Fruit fly (Drosophila melanogaster) whole organism, embryonic: ENCODE measurements around the gene Ir94d.

Experiments used
- Asciz ChIP-seq: fragments of 200-800 bp; sonication (Bioruptor generic); optimal IDR thresholded peaks from 2 replicates; lab custom pipeline; 2017; ENCODE audit warnings: missing biosample characterization, mild to moderate bottlenecking, missing genetic modification characterization, missing genetic modification reagents
- Atf3 ChIP-seq: fragments of 200-800 bp; sonication (Bioruptor generic); optimal IDR thresholded peaks from 3 replicates; lab custom pipeline; 2016; ENCODE audit warnings: missing biosample characterization, missing genetic modification characterization
- CG10654 ChIP-seq: fragments of 200-800 bp; sonication (Bioruptor generic); optimal IDR thresholded peaks from 2 replicates; lab custom pipeline; 2016; ENCODE audit warnings: missing biosample characterization, missing genetic modification characterization
- CG11247 ChIP-seq: fragments of 200-800 bp; sonication (Bioruptor generic); IDR thresholded peaks from 2 replicates; pipeline ENCODE4 v1.3.6; 2022; ENCODE audit warnings: missing biosample characterization, missing genetic modification characterization
- CG15011 ChIP-seq: fragments of 200-800 bp; sonication (Bioruptor generic); optimal IDR thresholded peaks from 3 replicates; lab custom pipeline; 2018; ENCODE audit warnings: missing biosample characterization, mild to moderate bottlenecking, missing genetic modification characterization
- CG15601 ChIP-seq: fragments of 200-800 bp; sonication (Bioruptor generic); optimal IDR thresholded peaks from 3 replicates; lab custom pipeline; 2019; ENCODE audit warnings: missing biosample characterization, mild to moderate bottlenecking, missing genetic modification characterization, moderate library complexity
- CG17328 ChIP-seq: fragments of 200-800 bp; sonication (Bioruptor generic); IDR thresholded peaks from 2 replicates; pipeline ENCODE4 v1.3.6; 2022; ENCODE audit warnings: missing biosample characterization, missing genetic modification characterization
- CG1792 ChIP-seq: fragments of 200-800 bp; sonication (Bioruptor generic); optimal IDR thresholded peaks from 2 replicates; lab custom pipeline; 2016; ENCODE audit warnings: missing biosample characterization, missing genetic modification characterization
- CG18476 ChIP-seq: fragments of 200-800 bp; sonication (Bioruptor generic); optimal IDR thresholded peaks from 2 replicates; lab custom pipeline; 2016; ENCODE audit warnings: missing biosample characterization, mild to moderate bottlenecking, missing genetic modification characterization
- CG2120 ChIP-seq: fragments of 200-800 bp; sonication (Bioruptor generic); optimal IDR thresholded peaks from 3 replicates; lab custom pipeline; 2016; ENCODE audit warnings: missing biosample characterization, missing genetic modification characterization
- CG2712 ChIP-seq: fragments of 200-800 bp; optimal IDR thresholded peaks from 3 replicates; lab custom pipeline; 2019; ENCODE audit warnings: missing biosample characterization, mild to moderate bottlenecking, missing genetic modification characterization, moderate library complexity
- CG33557 ChIP-seq: fragments of 200-800 bp; sonication (Bioruptor generic); optimal IDR thresholded peaks from 2 replicates; lab custom pipeline; 2019; ENCODE audit warnings: missing biosample characterization, mild to moderate bottlenecking, missing genetic modification characterization, moderate library complexity
- CG4328 ChIP-seq: fragments of 200-800 bp; sonication (Bioruptor generic); optimal IDR thresholded peaks from 3 replicates; lab custom pipeline; 2017; ENCODE audit warnings: missing biosample characterization, missing genetic modification reagents, missing genetic modification characterization
- CG5180 ChIP-seq: fragments of 200-800 bp; sonication (Bioruptor generic); optimal IDR thresholded peaks from 3 replicates; lab custom pipeline; 2017; ENCODE audit warnings: missing biosample characterization, missing genetic modification characterization, mild to moderate bottlenecking, moderate library complexity, missing genetic modification reagents
- CG6683 ChIP-seq: fragments of 200-800 bp; sonication (Bioruptor generic); optimal IDR thresholded peaks from 2 replicates; lab custom pipeline; 2017; ENCODE audit warnings: missing biosample characterization, mild to moderate bottlenecking, missing genetic modification characterization, missing genetic modification reagents
- CG7357 ChIP-seq: fragments of 200-800 bp; sonication (Bioruptor generic); IDR thresholded peaks from 3 replicates; pipeline ENCODE4 v1.3.6; 2022; ENCODE audit warnings: missing biosample characterization, missing genetic modification characterization
- CG7928 ChIP-seq: fragments of 200-800 bp; sonication (Bioruptor generic); optimal IDR thresholded peaks from 2 replicates; lab custom pipeline; 2017; ENCODE audit warnings: missing biosample characterization, mild to moderate bottlenecking, missing genetic modification characterization
- CG7963 ChIP-seq: fragments of 200-800 bp; sonication (Bioruptor generic); IDR thresholded peaks from 3 replicates; pipeline ENCODE4 v1.3.6; 2022; ENCODE audit warnings: missing biosample characterization, missing genetic modification characterization; ENCODE audit not compliant: partially characterized antibody
- CG8944 ChIP-seq: fragments of 200-800 bp; sonication (Bioruptor generic); optimal IDR thresholded peaks from 3 replicates; lab custom pipeline; 2016; ENCODE audit warnings: missing biosample characterization, missing genetic modification characterization
- CG9817 ChIP-seq: fragments of 200-800 bp; sonication (Bioruptor generic); optimal IDR thresholded peaks from 2 replicates; lab custom pipeline; 2018; ENCODE audit warnings: missing biosample characterization, mild to moderate bottlenecking, missing genetic modification characterization, moderate library complexity
- CrebB ChIP-seq: fragments of 200-800 bp; sonication (Bioruptor generic); optimal IDR thresholded peaks from 3 replicates; lab custom pipeline; 2018; ENCODE audit warnings: missing biosample characterization, mild to moderate bottlenecking, missing genetic modification characterization
- Ets97D ChIP-seq: fragments of 200-800 bp; sonication (Bioruptor generic); optimal IDR thresholded peaks from 3 replicates; lab custom pipeline; 2016; ENCODE audit warnings: missing biosample characterization, missing genetic modification characterization
- Fer1 ChIP-seq: fragments of 200-800 bp; sonication (Bioruptor generic); optimal IDR thresholded peaks from 2 replicates; lab custom pipeline; 2017; ENCODE audit warnings: missing biosample characterization, mild to moderate bottlenecking, missing genetic modification characterization
- Gug ChIP-seq: fragments of 200-800 bp; sonication (Bioruptor generic); IDR thresholded peaks from 4 replicates; pipeline ENCODE4 v1.3.6; 2022; ENCODE audit warnings: missing biosample characterization, missing genetic modification characterization
- H15 ChIP-seq: fragments of 200-800 bp; sonication (Bioruptor generic); IDR thresholded peaks from 3 replicates; pipeline ENCODE4 v1.3.6; 2022; ENCODE audit warnings: missing biosample characterization, missing genetic modification characterization
- HmgZ ChIP-seq: fragments of 200-800 bp; sonication (Bioruptor generic); optimal IDR thresholded peaks from 2 replicates; lab custom pipeline; 2018; ENCODE audit warnings: missing biosample characterization, mild to moderate bottlenecking, missing genetic modification characterization
- Hmx ChIP-seq: fragments of 200-800 bp; sonication (Bioruptor generic); optimal IDR thresholded peaks from 2 replicates; lab custom pipeline; 2016; ENCODE audit warnings: missing biosample characterization, missing genetic modification characterization
- Max ChIP-seq: fragments of 200-800 bp; sonication (Bioruptor generic); optimal IDR thresholded peaks from 2 replicates; lab custom pipeline; 2016; ENCODE audit warnings: missing biosample characterization, mild to moderate bottlenecking, missing genetic modification characterization
- Nf-YB ChIP-seq: fragments of 200-800 bp; sonication (Bioruptor generic); optimal IDR thresholded peaks from 3 replicates; lab custom pipeline; 2019; ENCODE audit warnings: missing biosample characterization, mild to moderate bottlenecking, missing genetic modification characterization, moderate library complexity
- Optix ChIP-seq: fragments of 200-800 bp; sonication (Bioruptor generic); IDR thresholded peaks from 3 replicates; pipeline ENCODE4 v1.3.6; 2022; ENCODE audit warnings: missing biosample characterization, missing genetic modification characterization
- Sry-δ ChIP-seq: fragments of 200-800 bp; sonication (Bioruptor generic); optimal IDR thresholded peaks from 2 replicates; lab custom pipeline; 2016; ENCODE audit warnings: missing biosample characterization, missing genetic modification characterization
- aop ChIP-seq: fragments of 200-800 bp; sonication (Bioruptor generic); IDR thresholded peaks from 2 replicates; pipeline ENCODE4 v1.3.6; 2022; ENCODE audit warnings: missing biosample characterization, missing genetic modification characterization
- bsh ChIP-seq, 2 experiments: fragments of 200-800 bp; sonication (Bioruptor generic); optimal IDR thresholded peaks; 2 replicates each; lab custom pipeline; 2017 to 2018; ENCODE audit warnings: mild to moderate bottlenecking in 2 of 2, missing biosample characterization in 2 of 2, missing genetic modification characterization in 2 of 2, moderate library complexity in 1 of 2
- chif ChIP-seq, 2 experiments: fragments of 200-800 bp; sonication (Bioruptor generic); optimal IDR thresholded peaks; 3 replicates each; lab custom pipeline; 2016; ENCODE audit warnings: missing biosample characterization in 2 of 2, missing genetic modification characterization in 2 of 2
- fd64A ChIP-seq: fragments of 200-800 bp; sonication (Bioruptor generic); optimal IDR thresholded peaks from 3 replicates; lab custom pipeline; 2018; ENCODE audit warnings: missing biosample characterization, mild to moderate bottlenecking, missing genetic modification characterization
- fd96Cb ChIP-seq: fragments of 200-800 bp; sonication (Bioruptor generic); optimal IDR thresholded peaks from 2 replicates; lab custom pipeline; 2018; ENCODE audit warnings: missing biosample characterization, mild to moderate bottlenecking, missing genetic modification characterization, moderate library complexity
- grn ChIP-seq: fragments of 200-800 bp; sonication (Bioruptor generic); optimal IDR thresholded peaks from 3 replicates; lab custom pipeline; 2017; ENCODE audit warnings: missing biosample characterization, missing genetic modification characterization
- kah ChIP-seq: fragments of 200-800 bp; sonication (Bioruptor generic); optimal IDR thresholded peaks from 2 replicates; lab custom pipeline; 2018; ENCODE audit warnings: missing biosample characterization, mild to moderate bottlenecking, missing genetic modification characterization
- lilli ChIP-seq: fragments of 200-800 bp; sonication (Bioruptor generic); optimal IDR thresholded peaks from 3 replicates; lab custom pipeline; 2016; ENCODE audit warnings: missing biosample characterization, missing genetic modification characterization
- peb ChIP-seq: fragments of 200-800 bp; sonication (Bioruptor generic); IDR thresholded peaks from 2 replicates; pipeline ENCODE4 v1.3.6; 2022; ENCODE audit warnings: missing biosample characterization, missing genetic modification characterization
- run ChIP-seq: fragments of 200-800 bp; sonication (Bioruptor generic); optimal IDR thresholded peaks from 3 replicates; lab custom pipeline; 2018; ENCODE audit warnings: missing biosample characterization, mild to moderate bottlenecking, missing genetic modification characterization
- schlank ChIP-seq: fragments of 200-800 bp; sonication (Bioruptor generic); optimal IDR thresholded peaks from 2 replicates; lab custom pipeline; 2018; ENCODE audit warnings: missing biosample characterization, mild to moderate bottlenecking, missing genetic modification characterization
- sd ChIP-seq: fragments of 200-800 bp; sonication (Bioruptor generic); optimal IDR thresholded peaks from 3 replicates; lab custom pipeline; 2018; ENCODE audit warnings: missing biosample characterization, mild to moderate bottlenecking, missing genetic modification characterization, moderate library complexity
- shn ChIP-seq: fragments of 200-800 bp; sonication (Bioruptor generic); optimal IDR thresholded peaks from 3 replicates; lab custom pipeline; 2016; ENCODE audit warnings: missing biosample characterization, missing genetic modification characterization
- sug ChIP-seq: fragments of 200-800 bp; optimal IDR thresholded peaks from 2 replicates; lab custom pipeline; 2019; ENCODE audit warnings: missing biosample characterization, mild to moderate bottlenecking, missing genetic modification characterization, moderate library complexity
- tap ChIP-seq: fragments of 200-800 bp; optimal IDR thresholded peaks from 3 replicates; lab custom pipeline; 2019; ENCODE audit warnings: missing biosample characterization, mild to moderate bottlenecking, missing genetic modification characterization, moderate library complexity
- yki ChIP-seq: fragments of >200 bp; optimal IDR thresholded peaks from 3 replicates; lab custom pipeline; 2018
- zen2 ChIP-seq: fragments of 200-800 bp; sonication (Bioruptor generic); IDR thresholded peaks from 3 replicates; pipeline ENCODE4 v1.3.6; 2022; ENCODE audit warnings: missing biosample characterization, missing genetic modification characterization; ENCODE audit not compliant: partially characterized antibody
- zfh1 ChIP-seq: fragments of 200-800 bp; sonication (Bioruptor generic); IDR thresholded peaks from 3 replicates; pipeline ENCODE4 v1.3.6; 2022; ENCODE audit warnings: missing biosample characterization, missing genetic modification characterization

The Ir94d gene

DNA sequence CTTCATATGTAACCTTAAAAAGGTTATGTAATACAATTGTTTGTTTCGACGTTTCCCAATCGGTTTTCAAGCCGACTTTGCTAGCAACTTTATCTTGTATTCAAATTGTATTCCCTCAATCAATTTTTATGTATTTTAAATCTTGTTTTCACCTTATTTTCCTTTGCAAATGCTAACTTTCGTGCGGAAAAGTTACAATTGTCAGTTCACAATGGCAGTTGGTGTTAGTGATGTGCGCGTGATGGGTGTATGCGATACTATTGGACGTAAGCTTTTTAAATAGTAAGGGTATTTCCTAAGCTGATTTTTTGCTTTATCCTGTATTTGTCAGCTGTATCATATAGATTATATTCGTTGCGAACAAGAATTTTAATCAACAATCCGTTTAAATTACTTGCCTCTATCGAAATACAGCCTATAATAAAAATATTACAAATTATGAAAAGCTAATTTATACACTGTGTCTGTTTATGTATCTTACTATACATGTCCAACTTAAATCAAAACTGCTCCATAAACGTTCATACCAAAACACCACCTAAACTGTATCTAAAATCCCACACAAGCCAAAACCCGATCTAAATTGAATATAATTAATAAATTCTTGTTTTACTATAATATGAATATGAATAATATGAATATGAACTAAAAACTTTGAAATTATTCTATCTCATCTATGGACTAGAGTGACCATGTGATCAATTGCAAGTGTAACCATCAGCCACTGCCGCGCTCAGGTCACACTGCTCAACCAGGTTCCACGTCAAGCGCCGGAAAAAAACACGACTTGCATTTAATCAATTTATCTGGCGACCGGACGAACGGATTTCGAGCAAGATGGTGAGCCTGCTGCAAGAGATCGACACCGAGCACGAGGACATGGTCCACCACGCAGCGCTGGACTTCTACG, 46.5 kb upstream of the Ir94d start, which contains the start of the genes ATPsynCF6 and Sec13 (continued):
- peak; percentile 61 for TF ChIP-seq CG9817 (tag; lab: Kevin White, UChicago)
- TF ChIP-seq Ets97D (GFP tag; lab: Kevin White, UChicago): peak; percentile 27
- TF ChIP-seq CG8944 (GFP tag; lab: Kevin White, UChicago): peak; percentile 33
- TF ChIP-seq CG15601 (tag; lab: Kevin White, UChicago): peak; percentile 37
- peak; percentile 91 for TF ChIP-seq Sry-δ
- peak; percentile 44 for TF ChIP-seq Max (GFP tag; lab: Kevin White, UChicago)
- TF ChIP-seq sug (tag; lab: Kevin White, UChicago): peak; percentile 50
- no peak for TF ChIP-seq CrebB (tag; lab: Kevin White, UChicago)
- peak; percentile 44; the same call in 1 of the 3 replicates for TF ChIP-seq H15 (GFP tag; lab: Robert Waterston, UW)
- TF ChIP-seq Asciz: no peak
- no peak for TF ChIP-seq Optix (GFP tag; lab: Robert Waterston, UW)
- peak; percentile 100 for TF ChIP-seq CG2712 (tag; lab: Kevin White, UChicago)
- peak; percentile 29 for TF ChIP-seq CG18476 (GFP tag; lab: Kevin White, UChicago)
- no peak for TF ChIP-seq aop (GFP tag; lab: Robert Waterston, UW)
- TF ChIP-seq grn (GFP tag; lab: Kevin White, UChicago): no peak
- no peak for TF ChIP-seq shn
- peak; percentile 44 for TF ChIP-seq Fer1
- TF ChIP-seq Atf3 (GFP tag; lab: Kevin White, UChicago): no peak
- TF ChIP-seq chif (GFP tag; optimal IDR thresholded peaks at IDR 0.05; lab: Kevin White, UChicago): no peak
- TF ChIP-seq CG33557 (GFP tag; lab: Kevin White, UChicago): no peak
- TF ChIP-seq lilli (GFP tag; lab: Kevin White, UChicago): peak; percentile 59
- no peak for TF ChIP-seq CG7928 (GFP tag; lab: Kevin White, UChicago)
- no peak for TF ChIP-seq kah (GFP tag; lab: Kevin White, UChicago)
- no peak for TF ChIP-seq run
- peak; percentile 56 for TF ChIP-seq CG2120 (GFP tag; lab: Kevin White, UChicago)
- peak; percentile 84 for TF ChIP-seq CG7963 (GFP tag; lab: Robert Waterston, UW)
- no peak for TF ChIP-seq CG1792 (GFP tag; lab: Kevin White, UChicago)
- peak; percentile 37; the same call in 1 of the 2 replicates for TF ChIP-seq CG17328 (GFP tag; lab: Robert Waterston, UW)
- no peak for TF ChIP-seq fd64A (GFP tag; lab: Kevin White, UChicago)
- TF ChIP-seq HmgZ: no peak
- TF ChIP-seq yki (lab: Kevin White, UChicago): no peak
- TF ChIP-seq Gug (GFP tag; lab: Robert Waterston, UW): peak; percentile 37; the same call in 1 of the 4 replicates
- TF ChIP-seq CG15011 (GFP tag; lab: Kevin White, UChicago): peak; percentile 18
- no peak for TF ChIP-seq CG7357 (GFP tag; lab: Robert Waterston, UW)
- TF ChIP-seq zfh1 (GFP tag; lab: Robert Waterston, UW): peak; percentile 59; the same call in 2 of the 3 replicates
- TF ChIP-seq peb (GFP tag; lab: Robert Waterston, UW): no peak
- no peak for TF ChIP-seq Nf-YB
- peak; percentile 58 for TF ChIP-seq tap (tag; lab: Kevin White, UChicago)
- peak; percentile 46 for TF ChIP-seq fd96Cb (tag; lab: Kevin White, UChicago)
- peak; percentile 14 for TF ChIP-seq CG5180 (GFP tag; lab: Kevin White, UChicago)
- peak; percentile 65 for TF ChIP-seq CG11247
- peak; percentile 78 for TF ChIP-seq zen2 (GFP tag; lab: Robert Waterston, UW)
- TF ChIP-seq Hmx: no peak
- peak; percentile 31 for TF ChIP-seq CG4328 (GFP tag; lab: Kevin White, UChicago)
- no peak for TF ChIP-seq sd (tag; lab: Kevin White, UChicago)
- peak in 1 of 2 experiments; percentile 11 for TF ChIP-seq bsh (GFP tag; optimal IDR thresholded peaks at IDR 0.05; lab: Kevin White, UChicago)
- no peak for TF ChIP-seq CG6683
- peak; percentile 9 for TF ChIP-seq CG10654 (GFP tag; lab: Kevin White, UChicago)
- no peak for TF ChIP-seq schlank
